Worm (Caenorhabditis elegans) whole organism, L2 larva: Measurements from ENCODE around the gene W05H9.2.
A peak's percentile ranks its signal among the peaks of the same experiment; 100 is the strongest.

Experiments
- C34F6.9 ChIP-seq: fragments of 150-350 bp; optimal IDR thresholded peaks from 2 replicates; lab custom pipeline; 2014; ENCODE audit warnings: missing biosample characterization, missing genetic modification characterization
- F13H6.1 ChIP-seq: sonication (generic microtip); optimal IDR thresholded peaks from 2 replicates; lab custom pipeline; 2016; ENCODE audit warnings: missing genetic modification characterization, missing compliant biosample characterization
- R02D3.7 ChIP-seq: fragments of 150-350 bp; optimal IDR thresholded peaks from 2 replicates; lab custom pipeline; 2014; ENCODE audit warnings: missing biosample characterization, missing genetic modification characterization
- Y55F3AM.14 ChIP-seq: fragments of 200-800 bp; sonication (Bioruptor generic); optimal IDR thresholded peaks from 2 replicates; lab custom pipeline; 2018; ENCODE audit warnings: mild to moderate bottlenecking, missing genetic modification characterization, missing compliant biosample characterization
- ZK546.5 ChIP-seq: sonication (generic microtip); optimal IDR thresholded peaks from 2 replicates; lab custom pipeline; 2017; ENCODE audit warnings: missing biosample characterization, missing genetic modification characterization
- alr-1 ChIP-seq: fragments of 150-350 bp; optimal IDR thresholded peaks from 2 replicates; lab custom pipeline; 2014; ENCODE audit warnings: missing biosample characterization, missing genetic modification characterization
- aly-2 ChIP-seq: fragments of 150-350 bp; optimal IDR thresholded peaks from 2 replicates; lab custom pipeline; 2014; ENCODE audit warnings: missing biosample characterization, missing genetic modification characterization
- ceh-16 ChIP-seq: fragments of 150-350 bp; optimal IDR thresholded peaks from 2 replicates; lab custom pipeline; 2014; ENCODE audit warnings: missing biosample characterization, missing genetic modification characterization
- ceh-82 ChIP-seq: fragments of 150-350 bp; optimal IDR thresholded peaks from 2 replicates; lab custom pipeline; 2014; ENCODE audit warnings: missing biosample characterization, missing genetic modification characterization
- crh-2 ChIP-seq: sonication (generic microtip); optimal IDR thresholded peaks from 2 replicates; lab custom pipeline; 2017; ENCODE audit warnings: missing biosample characterization, missing genetic modification characterization
- dmd-4 ChIP-seq: sonication (generic microtip); optimal IDR thresholded peaks from 2 replicates; lab custom pipeline; 2017; ENCODE audit warnings: missing biosample characterization, missing genetic modification characterization
- egl-27 ChIP-seq: sonication (generic microtip); optimal IDR thresholded peaks from 3 replicates; lab custom pipeline; 2017; ENCODE audit warnings: missing biosample characterization, missing genetic modification reagents, missing genetic modification characterization
- elt-1 ChIP-seq: fragments of 150-350 bp; optimal IDR thresholded peaks from 2 replicates; lab custom pipeline; 2014; ENCODE audit warnings: missing biosample characterization, missing genetic modification characterization
- elt-3 ChIP-seq: sonication (generic microtip); optimal IDR thresholded peaks from 2 replicates; lab custom pipeline; 2017; ENCODE audit warnings: missing biosample characterization, missing genetic modification characterization
- fos-1 ChIP-seq: fragments of 150-350 bp; optimal IDR thresholded peaks from 2 replicates; lab custom pipeline; 2014; ENCODE audit warnings: missing biosample characterization, missing genetic modification characterization
- lin-11 ChIP-seq: fragments of 150-350 bp; sonication (generic microtip); optimal IDR thresholded peaks from 2 replicates; lab custom pipeline; 2014; ENCODE audit warnings: missing biosample characterization, missing genetic modification characterization, inconsistent platforms, mixed read lengths
- lin-13 ChIP-seq: fragments of 150-350 bp; optimal IDR thresholded peaks from 2 replicates; lab custom pipeline; 2014; ENCODE audit warnings: missing biosample characterization, missing genetic modification reagents, missing genetic modification characterization
- lin-39 ChIP-seq: fragments of 150-350 bp; optimal IDR thresholded peaks from 2 replicates; lab custom pipeline; 2014; ENCODE audit warnings: missing biosample characterization, missing genetic modification reagents, missing genetic modification characterization
- lsy-2 ChIP-seq, 2 experiments: fragments of 150-350 bp in 1 of 2; sonication (generic microtip) in 1 of 2; optimal IDR thresholded peaks; 2 replicates each; lab custom pipeline; 2014 to 2017; ENCODE audit warnings: missing biosample characterization in 2 of 2, missing genetic modification characterization in 2 of 2
- mab-5 ChIP-seq: fragments of 150-350 bp; optimal IDR thresholded peaks from 2 replicates; lab custom pipeline; 2014; ENCODE audit warnings: missing biosample characterization, missing genetic modification characterization
- mbf-1 ChIP-seq: sonication (generic microtip); optimal IDR thresholded peaks from 2 replicates; lab custom pipeline; 2017; ENCODE audit warnings: missing biosample characterization, missing genetic modification characterization
- mdl-1 ChIP-seq, 2 experiments: fragments of 150-350 bp in 1 of 2; sonication (generic microtip) in 1 of 2; optimal IDR thresholded peaks; 2 replicates each; lab custom pipeline; 2017; ENCODE audit warnings: missing biosample characterization in 2 of 2, missing genetic modification characterization in 2 of 2
- nhr-10 ChIP-seq: sonication (generic microtip); optimal IDR thresholded peaks from 2 replicates; lab custom pipeline; 2017; ENCODE audit warnings: missing biosample characterization, missing genetic modification characterization
- nhr-11 ChIP-seq: fragments of 150-350 bp; optimal IDR thresholded peaks from 2 replicates; lab custom pipeline; 2014; ENCODE audit warnings: missing biosample characterization, missing genetic modification characterization
- nhr-12 ChIP-seq: fragments of 150-350 bp; optimal IDR thresholded peaks from 2 replicates; lab custom pipeline; 2014; ENCODE audit warnings: missing biosample characterization, missing genetic modification characterization
- nhr-129 ChIP-seq: fragments of 150-350 bp; optimal IDR thresholded peaks from 2 replicates; lab custom pipeline; 2014; ENCODE audit warnings: missing biosample characterization, missing genetic modification characterization
- nhr-21 ChIP-seq: fragments of 150-350 bp; optimal IDR thresholded peaks from 2 replicates; lab custom pipeline; 2014; ENCODE audit warnings: missing biosample characterization, missing genetic modification characterization
- nhr-23 ChIP-seq: fragments of 150-350 bp; optimal IDR thresholded peaks from 2 replicates; lab custom pipeline; 2014; ENCODE audit warnings: missing biosample characterization, missing genetic modification reagents, missing genetic modification characterization
- nhr-237 ChIP-seq: fragments of 150-350 bp; optimal IDR thresholded peaks from 2 replicates; lab custom pipeline; 2014; ENCODE audit warnings: missing biosample characterization, missing genetic modification characterization
- nhr-25 ChIP-seq: fragments of 150-350 bp; sonication (generic microtip); optimal IDR thresholded peaks from 3 replicates; lab custom pipeline; 2014; ENCODE audit warnings: missing biosample characterization, missing genetic modification characterization
- nhr-6 ChIP-seq: fragments of 150-350 bp; optimal IDR thresholded peaks from 2 replicates; lab custom pipeline; 2014; ENCODE audit warnings: missing biosample characterization, missing genetic modification characterization
- nhr-77 ChIP-seq: fragments of 150-350 bp; optimal IDR thresholded peaks from 2 replicates; lab custom pipeline; 2014; ENCODE audit warnings: missing biosample characterization, missing genetic modification characterization
- peb-1 ChIP-seq: fragments of 150-350 bp; optimal IDR thresholded peaks from 2 replicates; lab custom pipeline; 2014; ENCODE audit warnings: missing biosample characterization, missing genetic modification characterization
- sem-4 ChIP-seq: fragments of 150-350 bp; optimal IDR thresholded peaks from 2 replicates; lab custom pipeline; 2014; ENCODE audit warnings: missing biosample characterization, missing genetic modification reagents, missing genetic modification characterization
- skn-1 ChIP-seq: sonication (generic microtip); optimal IDR thresholded peaks from 2 replicates; lab custom pipeline; 2017; ENCODE audit warnings: missing biosample characterization, missing genetic modification characterization
- sma-3 ChIP-seq: sonication (generic microtip); optimal IDR thresholded peaks from 2 replicates; lab custom pipeline; 2016; ENCODE audit warnings: missing genetic modification reagents, missing genetic modification characterization, missing compliant biosample characterization
- sma-9 ChIP-seq, 2 experiments: fragments of 150-350 bp in 1 of 2; sonication (generic microtip) in 1 of 2; optimal IDR thresholded peaks; 2 replicates each; lab custom pipeline; 2014 to 2016; ENCODE audit warnings: missing genetic modification characterization in 2 of 2, mild to moderate bottlenecking in 1 of 2, missing biosample characterization in 1 of 2, missing compliant biosample characterization in 1 of 2, missing genetic modification reagents in 1 of 2, moderate library complexity in 1 of 2
- snpc-4 ChIP-seq: fragments of 150-350 bp; optimal IDR thresholded peaks from 2 replicates; lab custom pipeline; 2014; ENCODE audit warnings: missing biosample characterization, missing genetic modification characterization
- unc-39 ChIP-seq: fragments of 150-350 bp; optimal IDR thresholded peaks from 2 replicates; lab custom pipeline; 2014; ENCODE audit warnings: missing biosample characterization, missing genetic modification characterization
- unc-55 ChIP-seq: fragments of 150-350 bp; sonication (generic microtip); optimal IDR thresholded peaks from 3 replicates; lab custom pipeline; 2014; ENCODE audit warnings: missing biosample characterization, missing genetic modification reagents, missing genetic modification characterization
- unc-62 ChIP-seq: fragments of 150-350 bp; optimal IDR thresholded peaks from 2 replicates; lab custom pipeline; 2014; ENCODE audit warnings: missing biosample characterization, missing genetic modification reagents, missing genetic modification characterization
- zag-1 ChIP-seq: fragments of 150-350 bp; optimal IDR thresholded peaks from 2 replicates; lab custom pipeline; 2014; ENCODE audit warnings: missing biosample characterization, missing genetic modification characterization
- ztf-1 ChIP-seq: fragments of 200-800 bp; sonication (Bioruptor generic); conservative IDR thresholded peaks from 2 replicates; pipeline ENCODE4 v1.3.6; 2022; ENCODE audit warnings: missing genetic modification characterization, missing compliant biosample characterization
- ztf-11 ChIP-seq: sonication (generic microtip); optimal IDR thresholded peaks from 2 replicates; lab custom pipeline; 2017; ENCODE audit warnings: missing biosample characterization, missing genetic modification characterization
- ztf-4 ChIP-seq: fragments of 150-350 bp; optimal IDR thresholded peaks from 2 replicates; lab custom pipeline; 2014; ENCODE audit warnings: missing biosample characterization, missing genetic modification characterization

Gene W05H9.2

DNA sequence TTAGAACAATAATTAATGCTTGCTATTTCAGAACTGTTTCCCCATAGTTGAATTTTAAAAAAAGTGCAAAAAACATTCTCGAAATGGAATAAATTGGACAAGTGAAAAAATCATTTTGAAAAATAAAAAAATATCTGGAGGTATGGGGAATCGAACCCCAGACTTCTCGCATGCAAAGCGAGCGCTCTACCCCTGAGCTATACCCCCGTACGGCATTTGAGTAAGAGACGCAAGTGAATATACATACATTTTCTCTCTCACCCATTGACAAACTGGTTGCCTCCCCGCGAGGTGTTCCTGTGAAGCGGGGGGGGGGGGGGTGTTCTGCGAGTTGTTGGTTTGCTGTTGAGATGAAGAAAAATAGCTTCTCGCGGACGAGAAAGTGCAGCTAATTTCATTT, 25.3 kb downstream of the W05H9.2 start (continued):
- TF ChIP-seq mab-5 (tag; lab: Kevin White, UChicago) (peak; percentile 27), fos-1 (tag; lab: Kevin White, UChicago) (peak; percentile 58), alr-1 (no peak), sma-3 (GFP tag; lab: Kevin White, UChicago) (peak; percentile 36), peb-1 (tag; lab: Kevin White, UChicago) (no peak), ztf-11 (tag; lab: Kevin White, UChicago) (no peak), lin-11 (tag; lab: Kevin White, UChicago) (peak; percentile 59), snpc-4 (tag; lab: Kevin White, UChicago) (no peak), lin-13 (peak; percentile 60), dmd-4 (tag; lab: Kevin White, UChicago) (no peak), nhr-12 (tag; lab: Kevin White, UChicago) (no peak), egl-27 (tag; lab: Kevin White, UChicago) (no peak), nhr-21 (tag; lab: Kevin White, UChicago) (peak; percentile 56), Y55F3AM.14 (GFP tag; lab: Kevin White, UChicago) (peak; percentile 50), lsy-2 (tag; optimal IDR thresholded peaks at IDR 0.05; lab: Kevin White, UChicago) (peak in 1 of 2 experiments; percentile 47)

ce11 chrX:6292812-6293211, 26.0 kb downstream of the W05H9.2 start, which contains the start of gene mom-1:
Gene mom-1 (plus strand): TSS chrX:6293112.
- TF ChIP-seq sma-3 (GFP tag; lab: Kevin White, UChicago), result no peak
- no peak for TF ChIP-seq nhr-10 (tag; lab: Kevin White, UChicago)
- no peak for TF ChIP-seq ztf-4 (tag; lab: Kevin White, UChicago)
- no peak for TF ChIP-seq sem-4
- TF ChIP-seq ztf-1 (GFP tag; lab: Robert Waterston, UW), result no peak
- no peak for TF ChIP-seq mbf-1 (tag; lab: Kevin White, UChicago)
- TF ChIP-seq lsy-2 (tag; optimal IDR thresholded peaks at IDR 0.05; lab: Kevin White, UChicago), result no peak
- no peak for TF ChIP-seq snpc-4 (tag; lab: Kevin White, UChicago)
- TF ChIP-seq Y55F3AM.14 (GFP tag; lab: Kevin White, UChicago), result no peak
- no peak for TF ChIP-seq nhr-21 (tag; lab: Kevin White, UChicago)
- no peak for TF ChIP-seq nhr-129 (tag; lab: Kevin White, UChicago)

ce11 chrX:6296402-6296844, 29.6 kb downstream of the W05H9.2 start:
- TF ChIP-seq nhr-12 (tag; lab: Kevin White, UChicago) (peak; percentile 70), sem-4 (peak; percentile 97), nhr-237 (peak; percentile 99), nhr-10 (tag; lab: Kevin White, UChicago) (peak; percentile 99), skn-1 (tag; lab: Kevin White, UChicago) (peak; percentile 86), lin-11 (tag; lab: Kevin White, UChicago) (peak; percentile 99), nhr-25 (tag; lab: Kevin White, UChicago) (peak; percentile 99), F13H6.1 (tag; lab: Kevin White, UChicago) (peak; percentile 99), Y55F3AM.14 (GFP tag; lab: Kevin White, UChicago) (peak; percentile 95), mab-5 (tag; lab: Kevin White, UChicago) (peak; percentile 99), nhr-6 (peak; percentile 99), unc-62 (GFP tag; lab: Kevin White, UChicago) (peak; percentile 94), lsy-2 (tag; optimal IDR thresholded peaks at IDR 0.05; lab: Kevin White, UChicago) (peak; percentile 97), mdl-1 (tag; optimal IDR thresholded peaks at IDR 0.05; lab: Kevin White, UChicago) (peak; percentile 94 to 96), R02D3.7 (tag; lab: Kevin White, UChicago) (peak; percentile 81), sma-3 (GFP tag; lab: Kevin White, UChicago) (peak; percentile 99), ceh-16 (tag; lab: Kevin White, UChicago) (peak; percentile 99), ceh-82 (peak; percentile 99), aly-2 (tag; lab: Kevin White, UChicago) (peak; percentile 87), elt-1 (tag; lab: Kevin White, UChicago) (peak; percentile 50), lin-13 (peak; percentile 99), crh-2 (tag; lab: Kevin White, UChicago) (peak; percentile 100), fos-1 (tag; lab: Kevin White, UChicago) (peak; percentile 99), nhr-77 (tag; lab: Kevin White, UChicago) (peak; percentile 97), elt-3 (tag; lab: Kevin White, UChicago) (peak; percentile 95), nhr-11 (tag; lab: Kevin White, UChicago) (peak; percentile 76), unc-55 (GFP tag; lab: Kevin White, UChicago) (peak; percentile 100), zag-1 (tag; lab: Kevin White, UChicago) (peak; percentile 98), snpc-4 (tag; lab: Kevin White, UChicago) (peak; percentile 88), peb-1 (tag; lab: Kevin White, UChicago) (peak; percentile 50), ZK546.5 (tag; lab: Kevin White, UChicago) (peak; percentile 88), unc-39 (peak; percentile 97), C34F6.9 (peak; percentile 98), nhr-129 (tag; lab: Kevin White, UChicago) (peak; percentile 100), alr-1 (no peak), mbf-1 (tag; lab: Kevin White, UChicago) (peak; percentile 77), egl-27 (tag; lab: Kevin White, UChicago) (peak; percentile 99), nhr-21 (tag; lab: Kevin White, UChicago) (peak; percentile 100), nhr-23 (tag; lab: Kevin White, UChicago) (no peak), ztf-1 (GFP tag; lab: Robert Waterston, UW) (peak; percentile 95), lin-39 (peak; percentile 93), sma-9 (GFP tag; optimal IDR thresholded peaks at IDR 0.05; lab: Kevin White, UChicago) (peak; percentile 99), sma-9 (tag; optimal IDR thresholded peaks at IDR 0.05; lab: Kevin White, UChicago) (peak; percentile 95), ztf-11 (tag; lab: Kevin White, UChicago) (peak; percentile 84)
